1 fruit fly cellular context compared by ENCODE assay signal in genomic region chrX:4425016-4425415, dm6.
A peak's percentile ranks its signal among the peaks of the same experiment; 100 is the strongest.
TF ChIP-seq lines count a peak whose summit lies in the region.

No protein-coding gene starts in this region.

TF ChIP-seq in whole organism, embryonic, 481 proteins besides CTCF, POLR2A, EP300 and RAD21 (continued from another document):
- peak; percentile 39 for TF ChIP-seq sug (tag; optimal IDR thresholded peaks at IDR 0.05; lab: Kevin White, UChicago)
- TF ChIP-seq seq (GFP tag; IDR thresholded peaks at IDR 0.05; lab: Robert Waterston, UW) = peak; percentile 51; the same call in 1 of the 2 replicates
- peak; percentile 19; the same call in 1 of the 2 replicates for TF ChIP-seq Bgb (GFP tag; IDR thresholded peaks at IDR 0.05; lab: Robert Waterston, UW; ENCODE audit: partially characterized antibody)
- TF ChIP-seq HLH4C (GFP tag; IDR thresholded peaks at IDR 0.05; lab: Robert Waterston, UW; ENCODE audit: partially characterized antibody) = peak; percentile 20; the same call in 1 of the 3 replicates
- TF ChIP-seq Nf-YC (tag; optimal IDR thresholded peaks at IDR 0.05; lab: Kevin White, UChicago) = peak; percentile 98
- TF ChIP-seq so (GFP tag; IDR thresholded peaks at IDR 0.05; lab: Robert Waterston, UW) = no peak
- TF ChIP-seq CoRest (tag; optimal IDR thresholded peaks at IDR 0.05; lab: Kevin White, UChicago) = peak; percentile 75
- peak in 1 of 2 experiments; percentile 78 for TF ChIP-seq insv (GFP tag; optimal IDR thresholded peaks at IDR 0.05; lab: Kevin White, UChicago)
- TF ChIP-seq Hr51 (GFP tag; optimal IDR thresholded peaks at IDR 0.05; lab: Kevin White, UChicago) = peak in 1 of 2 experiments; percentile 6
- TF ChIP-seq Drgx (GFP tag; IDR thresholded peaks at IDR 0.05; lab: Robert Waterston, UW) = 0 out of 2 replicates have a peak, but pooled peaks have one; percentile 13
- TF ChIP-seq lola (GFP tag; optimal IDR thresholded peaks at IDR 0.05; lab: Kevin White, UChicago) = peak in 1 of 3 experiments; percentile 57
- peak; percentile 79 for TF ChIP-seq CG17385 (GFP tag; optimal IDR thresholded peaks at IDR 0.05; lab: Kevin White, UChicago)
- no peak for TF ChIP-seq CG10543 (GFP tag; optimal IDR thresholded peaks at IDR 0.05; lab: Kevin White, UChicago)
- peak; percentile 41; the same call in 1 of the 3 replicates for TF ChIP-seq Opbp (GFP tag; IDR thresholded peaks at IDR 0.05; lab: Robert Waterston, UW; ENCODE audit: partially characterized antibody)
- TF ChIP-seq CG7928 (GFP tag; optimal IDR thresholded peaks at IDR 0.05; lab: Kevin White, UChicago) = no peak
- TF ChIP-seq Jarid2 (GFP tag; optimal IDR thresholded peaks at IDR 0.05; lab: Kevin White, UChicago) = peak; percentile 64
- no peak for TF ChIP-seq CG31388 (GFP tag; optimal IDR thresholded peaks at IDR 0.05; lab: Kevin White, UChicago)
- TF ChIP-seq CG10321 (GFP tag; IDR thresholded peaks at IDR 0.05; lab: Robert Waterston, UW) = peak; percentile 95
- TF ChIP-seq CG7987 (GFP tag; optimal IDR thresholded peaks at IDR 0.05; lab: Kevin White, UChicago) = no peak
- TF ChIP-seq crol (GFP tag; IDR thresholded peaks at IDR 0.05; lab: Robert Waterston, UW) = 0 out of 2 replicates have a peak, but pooled peaks have one; percentile 13
- peak; percentile 41; the same call in 1 of the 2 replicates for TF ChIP-seq CG4360 (GFP tag; IDR thresholded peaks at IDR 0.05; lab: Robert Waterston, UW)
- no peak for TF ChIP-seq Rx (GFP tag; IDR thresholded peaks at IDR 0.05; lab: Robert Waterston, UW)
- TF ChIP-seq CG10366 (GFP tag; IDR thresholded peaks at IDR 0.05; lab: Robert Waterston, UW) = no peak
- TF ChIP-seq cas (GFP tag; IDR thresholded peaks at IDR 0.05; lab: Robert Waterston, UW) = no peak
- peak; percentile 85 for TF ChIP-seq pros (GFP tag; optimal IDR thresholded peaks at IDR 0.05; lab: Kevin White, UChicago)
- TF ChIP-seq danr (GFP tag; IDR thresholded peaks at IDR 0.05; lab: Robert Waterston, UW) = no peak
- TF ChIP-seq zen (tag; optimal IDR thresholded peaks at IDR 0.05; lab: Kevin White, UChicago) = peak; percentile 36
- TF ChIP-seq amos (GFP tag; IDR thresholded peaks at IDR 0.05; lab: Robert Waterston, UW; ENCODE audit: partially characterized antibody) = peak; percentile 18; the same call in 1 of the 2 replicates
- TF ChIP-seq CG32532 (GFP tag; IDR thresholded peaks at IDR 0.05; lab: Robert Waterston, UW) = peak; percentile 7; the same call in 1 of the 2 replicates
- peak; percentile 59 for TF ChIP-seq Deaf1 (tag; optimal IDR thresholded peaks at IDR 0.05; lab: Kevin White, UChicago)
- TF ChIP-seq Hr78 (GFP tag; optimal IDR thresholded peaks at IDR 0.05; lab: Kevin White, UChicago) = peak in 1 of 2 experiments; percentile 35
- peak; percentile 63 for TF ChIP-seq run (tag; optimal IDR thresholded peaks at IDR 0.05; lab: Kevin White, UChicago)
- peak; percentile 58 for TF ChIP-seq sens (GFP tag; lab: Kevin White, UChicago)
- TF ChIP-seq schlank (tag; optimal IDR thresholded peaks at IDR 0.05; lab: Kevin White, UChicago) = no peak
- peak; percentile 98 for TF ChIP-seq Adf1 (GFP tag; IDR thresholded peaks at IDR 0.05; lab: Robert Waterston, UW)
- peak; percentile 93 for TF ChIP-seq D (optimal IDR thresholded peaks at IDR 0.05; lab: Kevin White, UChicago)
- TF ChIP-seq D (GFP tag; optimal IDR thresholded peaks at IDR 0.05; lab: Kevin White, UChicago) = peak; percentile 47
- no peak for TF ChIP-seq nau (GFP tag; optimal IDR thresholded peaks at IDR 0.05; lab: Kevin White, UChicago)
- TF ChIP-seq tll (GFP tag; optimal IDR thresholded peaks at IDR 0.05; lab: Kevin White, UChicago) = peak; percentile 49 to 73
- TF ChIP-seq CG13775 (GFP tag; optimal IDR thresholded peaks at IDR 0.05; lab: Kevin White, UChicago) = no peak
- TF ChIP-seq disco-r (GFP tag; optimal IDR thresholded peaks at IDR 0.05; lab: Kevin White, UChicago) = peak; percentile 49
- peak; percentile 97 for TF ChIP-seq Nf-YB (GFP tag; optimal IDR thresholded peaks at IDR 0.05; lab: Kevin White, UChicago)
- peak; percentile 36 for TF ChIP-seq CG17829 (tag; optimal IDR thresholded peaks at IDR 0.05; lab: Kevin White, UChicago)
- TF ChIP-seq CG8478 (optimal IDR thresholded peaks at IDR 0.05; lab: Kevin White, UChicago) = peak; percentile 100
- TF ChIP-seq HmgZ (tag; optimal IDR thresholded peaks at IDR 0.05; lab: Kevin White, UChicago) = peak; percentile 47
- TF ChIP-seq unc-4 (GFP tag; IDR thresholded peaks at IDR 0.05; lab: Robert Waterston, UW; ENCODE audit: partially characterized antibody) = no peak
- no peak for TF ChIP-seq CG17361 (GFP tag; IDR thresholded peaks at IDR 0.05; lab: Robert Waterston, UW)
- peak; percentile 33 for TF ChIP-seq twi (tag; optimal IDR thresholded peaks at IDR 0.05; lab: Kevin White, UChicago)
- TF ChIP-seq CG15479 (GFP tag; optimal IDR thresholded peaks at IDR 0.05; lab: Kevin White, UChicago) = peak; percentile 23
- TF ChIP-seq CG14710 (tag; optimal IDR thresholded peaks at IDR 0.05; lab: Kevin White, UChicago) = no peak
- peak; percentile 42 for TF ChIP-seq CG42726 (GFP tag; IDR thresholded peaks at IDR 0.05; lab: Robert Waterston, UW; ENCODE audit: partially characterized antibody)
- TF ChIP-seq CG8765 (GFP tag; IDR thresholded peaks at IDR 0.05; lab: Robert Waterston, UW) = peak; percentile 51; the same call in 1 of the 2 replicates
- peak; percentile 57 for TF ChIP-seq gsb-n (tag; optimal IDR thresholded peaks at IDR 0.05; lab: Kevin White, UChicago)
- 0 out of 2 replicates have a peak, but pooled peaks have one; percentile 37 for TF ChIP-seq CG32767 (GFP tag; IDR thresholded peaks at IDR 0.05; lab: Robert Waterston, UW)
- peak; percentile 8; the same call in 1 of the 2 replicates for TF ChIP-seq Dip2 (GFP tag; IDR thresholded peaks at IDR 0.05; lab: Robert Waterston, UW)
- peak; percentile 53 for TF ChIP-seq nmo (GFP tag; optimal IDR thresholded peaks at IDR 0.05; lab: Kevin White, UChicago)
- peak; percentile 53 to 77 for TF ChIP-seq Trl (optimal IDR thresholded peaks at IDR 0.05; lab: Kevin White, UChicago)
- TF ChIP-seq Trl (GFP tag; optimal IDR thresholded peaks at IDR 0.05; lab: Kevin White, UChicago) = no peak
- TF ChIP-seq prd (optimal IDR thresholded peaks at IDR 0.05; lab: Kevin White, UChicago) = no peak
- TF ChIP-seq prd (GFP tag; IDR thresholded peaks at IDR 0.05; lab: Robert Waterston, UW) = peak; percentile 26; the same call in 1 of the 3 replicates
- TF ChIP-seq z (GFP tag; IDR thresholded peaks at IDR 0.05; lab: Robert Waterston, UW) = peak; percentile 94
- TF ChIP-seq Dfd (GFP tag; optimal IDR thresholded peaks at IDR 0.05; lab: Kevin White, UChicago) = peak in 1 of 2 experiments; percentile 57
TF ChIP-seq in whole organism, embryonic: peak in this region for 60.
